Worm (Caenorhabditis elegans): ENCODE results near the gene ZK822.1.
A peak's percentile ranks its signal among the peaks of the same experiment; 100 is the strongest.

Gene ZK822.1

DNA sequence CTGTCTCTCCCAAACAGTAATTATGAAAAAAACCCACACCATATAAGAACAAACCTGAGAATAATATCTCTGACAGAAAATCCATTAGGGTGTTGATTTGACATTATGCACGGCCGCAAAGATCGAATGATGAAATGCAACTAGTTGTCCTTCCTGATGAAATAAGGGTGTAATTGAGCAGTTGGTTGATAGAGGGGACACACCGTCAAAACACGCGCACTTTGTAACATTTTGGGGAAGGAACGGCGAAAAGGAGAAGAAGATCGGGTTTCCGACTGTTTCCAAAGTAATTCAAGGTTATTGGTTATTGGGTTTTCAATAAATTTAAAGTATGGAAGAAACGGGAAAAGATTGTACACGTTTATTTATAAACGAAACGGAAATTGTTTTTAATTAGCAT is at the start of gene ZK822.1:
TSS of gene ZK822.1 (minus strand) at position 121 of the 400 bp plus-strand sequence.
- no peak for TF ChIP-seq klf-2 (GFP tag; conservative IDR thresholded peaks at IDR 0.05)
- no peak for TF ChIP-seq cog-1 (tag; optimal IDR thresholded peaks at IDR 0.05)

DNA sequence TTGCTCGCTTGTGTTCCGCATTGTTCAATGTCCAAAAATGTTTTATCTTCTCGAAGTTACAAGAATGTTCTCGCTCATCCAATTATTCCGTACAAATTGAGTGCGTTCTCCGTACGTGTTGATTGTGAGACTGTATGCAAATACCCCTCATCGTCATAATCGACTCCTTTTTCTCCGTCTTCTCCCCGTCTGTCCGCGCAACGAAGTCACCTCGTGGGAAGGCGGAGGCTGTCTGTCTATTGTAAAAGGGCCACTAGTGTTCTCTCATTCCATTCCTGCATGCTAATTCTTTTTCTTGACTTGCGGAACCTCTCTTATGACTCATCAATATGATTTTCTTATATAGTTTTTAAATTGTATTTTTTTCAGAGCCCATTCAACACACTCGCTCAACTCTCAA is 48.2 kb upstream of the ZK822.1 start, which contains the start of gene ZK829.9:
TSS of gene ZK829.9 (plus strand) at position 364 of the 400 bp plus-strand sequence.
- TF ChIP-seq med-1 (GFP tag; optimal IDR thresholded peaks at IDR 0.05; ENCODE audit: insufficient read depth), result no peak
- TF ChIP-seq flt-1 (GFP tag; IDR thresholded peaks at IDR 0.05), result no peak
- no peak for TF ChIP-seq cog-1 (tag; optimal IDR thresholded peaks at IDR 0.05)
- no peak for TF ChIP-seq T22C8.4 (GFP tag; IDR thresholded peaks at IDR 0.05)

DNA sequence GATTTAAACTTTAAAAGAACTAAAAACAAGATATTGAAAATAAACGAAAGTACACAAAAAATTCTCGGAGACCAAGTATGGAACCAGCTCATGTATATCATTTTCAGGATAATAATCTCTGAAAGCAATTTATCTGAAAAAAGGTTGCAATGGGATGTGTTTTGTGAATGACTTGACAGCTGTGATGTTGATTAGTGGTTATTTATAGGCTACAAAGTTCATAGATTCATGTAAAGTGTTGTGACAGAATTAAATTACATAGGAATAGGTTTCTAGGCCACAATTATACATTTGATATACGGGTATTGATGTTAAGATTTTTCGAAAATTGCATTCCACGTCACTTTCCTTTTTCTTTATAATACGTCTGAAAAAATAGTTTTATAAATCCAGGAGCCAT is 43.4 kb upstream of the ZK822.1 start, which contains the start of gene srj-1:
TSS of gene srj-1 (minus strand) at position 101 of the 400 bp plus-strand sequence.
- no peak for TF ChIP-seq tab-1 (GFP tag; IDR thresholded peaks at IDR 0.05)

DNA sequence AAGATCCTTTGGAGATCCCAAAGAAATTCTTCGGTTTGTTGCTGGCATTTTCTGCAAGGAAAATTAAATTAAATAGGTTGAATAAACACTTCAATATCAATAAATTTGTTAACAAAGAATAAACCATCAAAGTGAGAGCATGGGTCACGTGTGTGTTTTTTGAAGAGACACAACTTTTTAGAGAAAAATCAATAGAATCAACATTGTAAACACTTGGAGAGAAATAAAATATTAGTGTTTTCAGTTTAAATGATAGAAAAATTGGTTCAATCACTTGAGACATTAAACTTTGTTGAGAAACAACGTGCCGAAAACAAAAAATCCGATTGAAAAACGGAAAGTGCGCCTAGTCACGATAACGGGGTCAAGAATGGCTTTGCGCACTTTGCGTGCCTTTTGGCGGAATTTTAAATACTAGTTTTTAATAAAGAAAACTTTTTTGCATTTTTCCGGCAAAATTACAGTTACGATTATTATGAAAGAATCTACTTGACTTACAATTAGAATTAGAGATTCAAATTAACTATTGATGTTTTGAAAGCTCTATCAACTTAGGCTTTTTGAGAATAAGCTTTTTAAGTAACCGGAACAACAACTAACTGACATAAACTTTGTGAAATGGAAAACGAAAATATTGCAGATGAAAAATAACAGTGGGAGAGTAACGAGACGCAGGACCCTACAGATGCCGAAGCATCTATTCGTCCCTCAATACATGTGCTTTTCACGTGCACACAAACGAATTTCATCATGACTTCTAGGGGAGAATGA is 39.7 kb upstream of the ZK822.1 start, which contains the start of gene ZK829.7:
TSS of gene ZK829.7 (minus strand) at position 51 of the 771 bp plus-strand sequence.
- TF ChIP-seq ref-1 (GFP tag; conservative IDR thresholded peaks at IDR 0.05) (no peak), cog-1 (tag; optimal IDR thresholded peaks at IDR 0.05) (peak; percentile 2)

DNA sequence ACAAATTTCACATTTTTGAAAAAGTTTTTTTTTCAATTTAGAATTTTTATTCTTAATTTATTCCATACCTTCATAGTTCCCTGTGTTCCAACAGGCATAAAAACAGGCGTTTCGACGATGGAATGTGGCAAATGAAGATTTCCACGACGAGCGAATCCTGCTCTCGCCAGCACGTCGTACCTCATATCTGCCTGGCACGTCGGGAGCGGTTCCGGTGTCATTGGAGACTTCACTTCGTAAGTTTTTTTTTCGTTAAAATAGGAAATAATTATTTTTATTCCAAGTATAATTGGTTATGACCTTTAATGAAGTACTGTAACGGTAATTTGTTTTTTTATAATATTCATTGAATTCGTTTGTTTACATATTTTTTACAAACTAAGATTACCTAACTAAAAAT is 37.6 kb upstream of the ZK822.1 start, which contains the start of gene tgt-1:
TSS of gene tgt-1 (minus strand) at position 232 of the 400 bp plus-strand sequence.
- TF ChIP-seq ztf-23 (GFP tag; IDR thresholded peaks at IDR 0.05) (no peak), klf-2 (GFP tag; conservative IDR thresholded peaks at IDR 0.05) (no peak), med-1 (GFP tag; optimal IDR thresholded peaks at IDR 0.05; ENCODE audit: insufficient read depth) (no peak), T22C8.4 (GFP tag; IDR thresholded peaks at IDR 0.05) (no peak), ref-1 (GFP tag; conservative IDR thresholded peaks at IDR 0.05) (no peak), flt-1 (GFP tag; IDR thresholded peaks at IDR 0.05) (no peak), ztf-29 (GFP tag; IDR thresholded peaks at IDR 0.05) (no peak), cog-1 (tag; optimal IDR thresholded peaks at IDR 0.05) (no peak), tab-1 (GFP tag; IDR thresholded peaks at IDR 0.05) (no peak)

DNA sequence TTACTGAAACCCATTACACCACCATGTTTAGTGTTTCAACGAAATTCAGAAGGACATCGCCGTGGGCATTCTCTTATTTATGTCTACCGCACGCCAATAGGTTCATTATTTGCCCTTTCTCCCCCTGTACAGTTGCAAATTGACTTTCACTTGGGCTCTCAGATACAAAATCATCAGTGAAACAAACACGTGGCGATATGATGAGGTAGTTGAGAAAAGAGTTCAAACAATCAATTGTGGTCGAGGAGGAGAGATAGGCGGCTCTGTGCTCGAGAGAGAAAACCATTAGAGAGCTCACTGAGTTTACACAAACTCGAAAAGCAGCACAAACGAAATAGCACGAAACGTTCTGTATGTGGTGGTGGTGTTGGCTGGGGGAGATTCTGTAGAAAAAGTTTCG is 35.1 kb upstream of the ZK822.1 start:
- no peak for TF ChIP-seq ztf-29 (GFP tag; IDR thresholded peaks at IDR 0.05)
- no peak for TF ChIP-seq flt-1 (GFP tag; IDR thresholded peaks at IDR 0.05)
- TF ChIP-seq ref-1 (GFP tag; conservative IDR thresholded peaks at IDR 0.05), result no peak
- TF ChIP-seq cog-1 (tag; optimal IDR thresholded peaks at IDR 0.05), result no peak
- no peak for TF ChIP-seq ztf-23 (GFP tag; IDR thresholded peaks at IDR 0.05)
- no peak for TF ChIP-seq tab-1 (GFP tag; IDR thresholded peaks at IDR 0.05)
- no peak for TF ChIP-seq T22C8.4 (GFP tag; IDR thresholded peaks at IDR 0.05)

DNA sequence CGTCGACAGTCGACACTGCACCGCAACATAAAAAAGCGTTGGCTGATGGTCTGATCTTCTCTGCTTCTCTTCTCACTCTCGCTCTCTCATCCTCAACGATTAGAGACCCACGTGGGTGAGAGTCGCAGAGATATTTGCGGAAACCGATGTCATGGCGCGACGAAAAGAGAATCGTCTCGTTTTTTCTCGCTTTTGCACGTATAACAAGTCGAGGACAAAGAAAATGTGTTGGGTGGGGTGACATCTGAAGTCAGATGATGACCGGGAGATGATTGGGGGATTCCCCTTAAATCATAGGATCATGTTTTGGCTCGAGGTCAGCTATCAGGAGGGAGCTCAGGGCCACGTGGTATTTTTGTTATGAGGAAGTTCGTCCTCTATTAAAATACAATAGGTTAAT is 34.5 kb upstream of the ZK822.1 start:
- TF ChIP-seq ztf-23 (GFP tag; IDR thresholded peaks at IDR 0.05) (no peak), tab-1 (GFP tag; IDR thresholded peaks at IDR 0.05) (no peak), cog-1 (tag; optimal IDR thresholded peaks at IDR 0.05) (no peak), med-1 (GFP tag; optimal IDR thresholded peaks at IDR 0.05; ENCODE audit: insufficient read depth) (no peak), T22C8.4 (GFP tag; IDR thresholded peaks at IDR 0.05) (no peak), klf-2 (GFP tag; conservative IDR thresholded peaks at IDR 0.05) (no peak), ztf-29 (GFP tag; IDR thresholded peaks at IDR 0.05) (no peak), flt-1 (GFP tag; IDR thresholded peaks at IDR 0.05) (no peak), ref-1 (GFP tag; conservative IDR thresholded peaks at IDR 0.05) (no peak)

DNA sequence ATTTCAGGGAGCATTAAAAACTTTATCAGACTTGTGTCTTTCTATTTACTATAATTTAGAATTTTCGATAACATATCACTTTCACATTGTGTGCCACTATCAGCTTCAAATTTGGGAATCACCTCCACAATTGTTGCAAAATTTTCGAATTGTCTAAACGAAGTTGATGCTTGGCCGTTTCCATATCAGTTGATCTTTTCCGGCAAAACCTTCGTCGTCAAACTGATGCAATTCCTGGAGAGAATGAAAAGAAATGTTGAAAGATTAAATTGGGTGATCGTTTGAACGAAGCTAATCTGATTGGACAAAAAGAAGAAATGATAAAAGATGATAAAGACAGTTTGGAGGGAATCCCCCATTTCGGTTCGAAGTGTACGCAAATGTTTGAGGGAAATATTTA is 33.7 kb upstream of the ZK822.1 start:
- TF ChIP-seq flt-1 (GFP tag; IDR thresholded peaks at IDR 0.05) (no peak), ztf-23 (GFP tag; IDR thresholded peaks at IDR 0.05) (no peak), klf-2 (GFP tag; conservative IDR thresholded peaks at IDR 0.05) (no peak), tab-1 (GFP tag; IDR thresholded peaks at IDR 0.05) (no peak), ref-1 (GFP tag; conservative IDR thresholded peaks at IDR 0.05) (no peak)

DNA sequence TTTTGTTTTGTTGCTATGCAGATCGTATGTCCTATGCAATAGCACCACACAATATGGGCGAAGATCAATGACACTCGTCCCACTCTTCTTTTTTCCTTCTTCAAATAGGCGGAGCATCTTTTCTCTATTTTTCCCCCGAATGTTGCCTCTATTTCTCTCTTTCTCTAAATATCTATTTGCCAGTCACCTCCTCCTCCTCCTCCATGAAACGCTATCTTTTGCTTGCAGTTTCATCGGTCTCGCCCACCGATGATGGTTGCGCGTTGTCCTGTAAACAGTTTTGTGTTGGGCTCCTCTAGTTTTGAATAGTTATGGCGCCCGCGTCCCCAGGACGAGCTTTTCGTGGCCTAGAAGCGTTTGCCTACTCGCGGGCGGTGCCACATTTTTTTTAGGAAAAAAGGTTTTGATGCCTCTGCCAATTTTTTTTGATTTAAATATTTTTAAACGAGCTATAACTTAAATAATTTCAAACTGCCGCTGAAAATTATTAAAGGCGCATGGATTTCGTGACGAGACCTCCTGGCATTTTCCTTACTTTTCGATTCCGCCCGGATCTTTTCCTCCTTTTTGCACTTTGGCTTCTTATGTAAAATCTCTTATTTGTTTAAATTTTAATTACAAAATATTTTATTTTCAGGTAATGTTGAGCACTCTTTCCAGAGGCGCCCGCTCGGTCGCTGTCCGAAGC is 30.8 kb upstream of the ZK822.1 start, which contains the start of gene gdh-1:
TSS of gene gdh-1 (plus strand) at position 638 of the 688 bp plus-strand sequence.
- no peak for TF ChIP-seq tab-1 (GFP tag; IDR thresholded peaks at IDR 0.05)
- no peak for TF ChIP-seq ref-1 (GFP tag; conservative IDR thresholded peaks at IDR 0.05)
- no peak for TF ChIP-seq ztf-29 (GFP tag; IDR thresholded peaks at IDR 0.05)

DNA sequence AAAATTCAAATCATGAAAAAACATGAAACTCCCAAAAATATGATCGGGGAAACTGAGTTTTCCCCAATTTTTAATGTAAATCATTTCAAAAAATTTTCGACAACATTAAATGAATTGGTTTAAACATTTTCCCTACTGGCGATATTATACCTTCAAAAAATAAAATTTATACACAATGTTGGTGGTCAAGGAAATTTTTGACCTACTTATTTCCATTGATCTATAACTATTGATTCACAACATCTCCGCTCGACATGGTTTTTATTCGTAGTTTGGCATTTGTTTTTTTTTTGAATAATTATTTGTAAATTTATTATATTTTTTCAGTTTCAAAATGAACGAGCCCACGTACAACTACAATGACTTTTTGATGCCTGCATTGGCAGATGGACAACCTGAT is 28.3 kb upstream of the ZK822.1 start, which contains the start of gene tbx-36:
TSS of gene tbx-36 (plus strand) at position 301 of the 400 bp plus-strand sequence.
- no peak for TF ChIP-seq cog-1 (tag; optimal IDR thresholded peaks at IDR 0.05)
- no peak for TF ChIP-seq klf-2 (GFP tag; conservative IDR thresholded peaks at IDR 0.05)
- no peak for TF ChIP-seq ref-1 (GFP tag; conservative IDR thresholded peaks at IDR 0.05)

DNA sequence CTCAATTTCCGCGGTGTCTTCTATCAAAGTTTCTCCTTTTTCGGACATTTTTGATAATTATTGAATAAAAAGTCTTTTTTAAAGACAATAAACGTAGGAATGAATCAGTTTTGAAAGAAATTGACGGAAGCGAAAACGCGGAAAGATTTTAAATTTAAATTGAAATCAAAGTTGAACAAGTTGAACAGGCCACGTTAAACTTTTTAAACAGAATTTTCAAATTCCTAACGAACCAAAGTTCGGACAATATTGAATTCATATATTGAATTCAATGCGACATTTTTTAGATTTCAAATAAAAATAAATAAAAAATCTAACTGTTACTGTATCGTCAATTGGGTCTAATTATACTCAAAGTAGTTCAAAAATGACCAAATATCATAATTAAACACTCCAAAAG is 27.8 kb upstream of the ZK822.1 start, which contains the start of gene hdl-1:
TSS of gene hdl-1 (minus strand) at position 101 of the 400 bp plus-strand sequence.
- TF ChIP-seq ref-1 (GFP tag; conservative IDR thresholded peaks at IDR 0.05) (no peak), flt-1 (GFP tag; IDR thresholded peaks at IDR 0.05) (no peak), cog-1 (tag; optimal IDR thresholded peaks at IDR 0.05) (no peak), ztf-23 (GFP tag; IDR thresholded peaks at IDR 0.05) (no peak), T22C8.4 (GFP tag; IDR thresholded peaks at IDR 0.05) (no peak), ztf-29 (GFP tag; IDR thresholded peaks at IDR 0.05) (no peak), tab-1 (GFP tag; IDR thresholded peaks at IDR 0.05) (no peak), klf-2 (GFP tag; conservative IDR thresholded peaks at IDR 0.05) (no peak), med-1 (GFP tag; optimal IDR thresholded peaks at IDR 0.05; ENCODE audit: insufficient read depth) (no peak)

All from whole organism, midembryonic.